Worm (Caenorhabditis elegans) whole organism, L1 larva: ENCODE measurements around the gene C12D12.3.

Experiments
- aha-1 ChIP-seq: fragments of 150-350 bp; optimal IDR thresholded peaks from 2 replicates; lab custom pipeline; 2014; ENCODE audit warnings: missing biosample characterization, missing genetic modification characterization
- ceh-82 ChIP-seq, 3 experiments: fragments of 150-350 bp in 1 of 3; sonication (generic microtip) in 2 of 3; optimal IDR thresholded peaks; 2 replicates each; lab custom pipeline; 2014 to 2017; ENCODE audit warnings: missing biosample characterization in 3 of 3, missing genetic modification characterization in 3 of 3
- dsc-1 ChIP-seq: sonication (generic microtip); optimal IDR thresholded peaks from 2 replicates; lab custom pipeline; 2016; ENCODE audit warnings: mild to moderate bottlenecking, missing genetic modification characterization, missing compliant biosample characterization
- elt-3 ChIP-seq, 6 experiments: fragments of 150-350 bp in 1 of 6; sonication (generic microtip); optimal IDR thresholded peaks; 2 replicates each; lab custom pipeline; 2017 to 2018; ENCODE audit warnings: missing biosample characterization in 6 of 6, missing genetic modification characterization in 6 of 6, inconsistent platforms in 1 of 6
- lin-13 ChIP-seq: fragments of 150-350 bp; optimal IDR thresholded peaks from 2 replicates; lab custom pipeline; 2014; ENCODE audit warnings: missing biosample characterization, missing genetic modification reagents, missing genetic modification characterization
- skn-1 ChIP-seq: fragments of 150-350 bp; optimal IDR thresholded peaks from 2 replicates; lab custom pipeline; 2014; ENCODE audit warnings: missing biosample characterization, missing genetic modification characterization
- snpc-4 ChIP-seq: fragments of 150-350 bp; optimal IDR thresholded peaks from 2 replicates; lab custom pipeline; 2014; ENCODE audit warnings: missing biosample characterization, missing genetic modification characterization
- unc-98 ChIP-seq: fragments of 200-800 bp; sonication (Bioruptor generic); IDR thresholded peaks from 2 replicates; pipeline ENCODE4 v1.3.6; 2022; ENCODE audit warnings: missing genetic modification characterization, missing compliant biosample characterization
- zag-1 ChIP-seq: fragments of 150-350 bp; optimal IDR thresholded peaks from 2 replicates; lab custom pipeline; 2014; ENCODE audit warnings: missing biosample characterization, missing genetic modification characterization

ce11 chrX:3506556-3506955, 17.5 kb downstream of the C12D12.3 start:
- no peak for TF ChIP-seq aha-1
- no peak for TF ChIP-seq lin-13
- no peak for TF ChIP-seq ceh-82 (tag; optimal IDR thresholded peaks at IDR 0.05; lab: Kevin White, UChicago)
- TF ChIP-seq skn-1 (tag; lab: Kevin White, UChicago), result no peak
- no peak for TF ChIP-seq elt-3 (tag; optimal IDR thresholded peaks at IDR 0.05; lab: Kevin White, UChicago)
- TF ChIP-seq dsc-1 (tag; lab: Kevin White, UChicago), result no peak
- no peak for TF ChIP-seq unc-98 (GFP tag; lab: Robert Waterston, UW)
- no peak for TF ChIP-seq zag-1 (tag; lab: Kevin White, UChicago)
- no peak for TF ChIP-seq snpc-4
